Fruit fly (Drosophila melanogaster): ENCODE results near the gene CG6712.

The CG6712 gene

DNA sequence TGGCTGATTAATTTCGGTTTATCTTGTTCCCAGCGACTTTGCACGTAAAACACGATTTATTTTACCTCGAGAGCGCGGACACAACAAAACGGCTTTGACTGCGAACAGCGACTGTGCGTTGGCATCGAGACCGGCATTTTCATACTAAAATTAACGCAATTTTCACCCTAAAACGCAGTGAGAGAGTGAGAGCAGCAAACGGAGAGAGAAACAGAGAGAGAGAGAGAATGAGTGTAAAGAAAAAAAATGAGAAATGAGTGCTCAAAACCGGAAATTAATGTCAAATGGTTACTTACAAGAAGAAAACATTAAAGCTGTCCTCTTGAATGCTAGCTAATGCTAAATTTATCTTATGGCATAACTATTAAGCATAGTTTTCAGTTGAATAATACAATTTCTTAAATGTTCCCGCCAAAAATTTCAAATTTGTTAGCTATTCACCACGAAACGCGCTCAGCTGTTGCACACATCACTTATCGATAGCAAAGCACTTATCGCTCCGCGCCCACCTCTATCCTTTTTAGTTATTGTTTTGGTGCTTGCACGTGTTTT is 40.4 kb downstream of the CG6712 start, which contains the start of the genes JhI-21, RpL7-like and CG34164 (continued):
- no peak for TF ChIP-seq CG18011 (GFP tag; optimal IDR thresholded peaks at IDR 0.05)
- TF ChIP-seq CG10274 (GFP tag; optimal IDR thresholded peaks at IDR 0.05): no peak
- TF ChIP-seq CG7372 (GFP tag; IDR thresholded peaks at IDR 0.05): no peak
- TF ChIP-seq CG1602 (GFP tag; optimal IDR thresholded peaks at IDR 0.05): no peak
- TF ChIP-seq Asciz (GFP tag; optimal IDR thresholded peaks at IDR 0.05): no peak
- TF ChIP-seq Ets65A (GFP tag): no peak
- TF ChIP-seq hkb (optimal IDR thresholded peaks at IDR 0.05): no peak
- peak; percentile 31; the same call in 1 of the 2 replicates for TF ChIP-seq hkb (GFP tag; IDR thresholded peaks at IDR 0.05)
- no peak for TF ChIP-seq B-H1 (GFP tag; IDR thresholded peaks at IDR 0.05)
- TF ChIP-seq CG5953 (GFP tag; IDR thresholded peaks at IDR 0.05): no peak
- peak; percentile 74 for TF ChIP-seq Bgb (GFP tag; IDR thresholded peaks at IDR 0.05; ENCODE audit: partially characterized antibody)
- TF ChIP-seq Elba2 (GFP tag; optimal IDR thresholded peaks at IDR 0.05): no peak
- TF ChIP-seq corto (GFP tag; optimal IDR thresholded peaks at IDR 0.05): no peak
- no peak for TF ChIP-seq sim (GFP tag; IDR thresholded peaks at IDR 0.05)
- TF ChIP-seq CG4360 (GFP tag; IDR thresholded peaks at IDR 0.05): peak; percentile 38; the same call in 1 of the 2 replicates
- TF ChIP-seq kah (GFP tag; optimal IDR thresholded peaks at IDR 0.05): no peak
- TF ChIP-seq CG10209 (GFP tag; optimal IDR thresholded peaks at IDR 0.05): no peak
- TF ChIP-seq CG42726 (GFP tag; IDR thresholded peaks at IDR 0.05; ENCODE audit: partially characterized antibody): peak; percentile 49; the same call in 1 of the 2 replicates
- TF ChIP-seq stc (GFP tag; IDR thresholded peaks at IDR 0.05): no peak
- TF ChIP-seq sisA (GFP tag; IDR thresholded peaks at IDR 0.05): no peak
- TF ChIP-seq gcm2 (GFP tag; optimal IDR thresholded peaks at IDR 0.05): no peak
- no peak for TF ChIP-seq CG11695 (GFP tag; IDR thresholded peaks at IDR 0.05)
- TF ChIP-seq ind (GFP tag; optimal IDR thresholded peaks at IDR 0.05): no peak
- no peak for TF ChIP-seq luna (GFP tag; optimal IDR thresholded peaks at IDR 0.05)
- no peak for TF ChIP-seq C15 (GFP tag; IDR thresholded peaks at IDR 0.05)
- TF ChIP-seq seq (GFP tag; IDR thresholded peaks at IDR 0.05): peak; percentile 31; the same call in 1 of the 2 replicates
- no peak for TF ChIP-seq HmgD (GFP tag; optimal IDR thresholded peaks at IDR 0.05)
- TF ChIP-seq sima (GFP tag; optimal IDR thresholded peaks at IDR 0.05): no peak
- TF ChIP-seq D19B (GFP tag; optimal IDR thresholded peaks at IDR 0.05): no peak
- no peak for TF ChIP-seq NC2β (GFP tag; optimal IDR thresholded peaks at IDR 0.05)
- TF ChIP-seq ato (GFP tag; IDR thresholded peaks at IDR 0.05; ENCODE audit: partially characterized antibody): peak; percentile 31; the same call in 1 of the 2 replicates
- TF ChIP-seq otp (GFP tag; IDR thresholded peaks at IDR 0.05): no peak; the same call in 2 of the 3 replicates
- TF ChIP-seq salm (tag; optimal IDR thresholded peaks at IDR 0.05): no peak
- TF ChIP-seq Pdp1 (GFP tag; optimal IDR thresholded peaks at IDR 0.05): peak in 1 of 2 experiments; percentile 51
- TF ChIP-seq crc (GFP tag; optimal IDR thresholded peaks at IDR 0.05): no peak
- TF ChIP-seq CG6854 (GFP tag; optimal IDR thresholded peaks at IDR 0.05): peak; percentile 30
- TF ChIP-seq hb (GFP tag; IDR thresholded peaks at IDR 0.05; ENCODE audit: partially characterized antibody): no peak
- no peak for TF ChIP-seq CG12744 (GFP tag; optimal IDR thresholded peaks at IDR 0.05)
- no peak for TF ChIP-seq Xbp1 (GFP tag; optimal IDR thresholded peaks at IDR 0.05)
- TF ChIP-seq nmo (GFP tag; optimal IDR thresholded peaks at IDR 0.05): peak; percentile 21
- no peak for TF ChIP-seq CkIIα-i1 (GFP tag; IDR thresholded peaks at IDR 0.05)
- no peak for TF ChIP-seq dmrt99B (tag; optimal IDR thresholded peaks at IDR 0.05)
- no peak for TF ChIP-seq ken (GFP tag; IDR thresholded peaks at IDR 0.05)
- TF ChIP-seq Usf (GFP tag; optimal IDR thresholded peaks at IDR 0.05): no peak
- no peak for TF ChIP-seq onecut (GFP tag; IDR thresholded peaks at IDR 0.05)
- peak; percentile 31; the same call in 1 of the 3 replicates for TF ChIP-seq CG17361 (GFP tag; IDR thresholded peaks at IDR 0.05)
- no peak for TF ChIP-seq Doc2 (GFP tag; IDR thresholded peaks at IDR 0.05)
- TF ChIP-seq CG10321 (GFP tag; IDR thresholded peaks at IDR 0.05): no peak
- peak; percentile 18 for TF ChIP-seq CG17359 (tag; optimal IDR thresholded peaks at IDR 0.05)
- TF ChIP-seq eyg (GFP tag; optimal IDR thresholded peaks at IDR 0.05): no peak
- no peak for TF ChIP-seq Ssrp (tag; optimal IDR thresholded peaks at IDR 0.05)
- no peak for TF ChIP-seq CG2120 (GFP tag; optimal IDR thresholded peaks at IDR 0.05)

Data from whole organism, embryonic.